Comparison of ENCODE assay signal across 2 worm cellular contexts in genomic region chrV:18729324-18729924, ce11.
A peak's percentile ranks its signal among the peaks of the same experiment; 100 is the strongest.
TF ChIP-seq lines count a peak whose summit lies in the region.

TSS of gene asp-19 (minus strand) at chrV:18729374.

TF ChIP-seq in whole organism, L4 larva, 104 proteins besides CTCF, POLR2A, EP300 and RAD21:
- TF ChIP-seq F10B5.3 (tag; optimal IDR thresholded peaks at IDR 0.05; lab: Kevin White, UChicago) (no peak), unc-130 (GFP tag; optimal IDR thresholded peaks at IDR 0.05; lab: Kevin White, UChicago) (no peak), set-16 (GFP tag; IDR thresholded peaks at IDR 0.05; lab: Robert Waterston, UW) (peak; percentile 62)
TF ChIP-seq in whole organism, L4 larva: peak in this region for 1.

TF ChIP-seq in whole organism, young adult, 124 proteins besides CTCF, POLR2A, EP300 and RAD21:
- TF ChIP-seq akir-1 (GFP tag; optimal IDR thresholded peaks at IDR 0.05; lab: Kevin White, UChicago) (no peak), zfh-2 (GFP tag; conservative IDR thresholded peaks at IDR 0.05; lab: Robert Waterston, UW) (peak; percentile 65), mxl-1 (tag; optimal IDR thresholded peaks at IDR 0.05; lab: Kevin White, UChicago) (no peak), lin-40 (tag; optimal IDR thresholded peaks at IDR 0.05; lab: Kevin White, UChicago) (no peak), atf-7 (tag; optimal IDR thresholded peaks at IDR 0.05; lab: Kevin White, UChicago) (no peak), hmg-1.2 (GFP tag; IDR thresholded peaks at IDR 0.05; lab: Robert Waterston, UW) (no peak), C06A6.2 (GFP tag; conservative IDR thresholded peaks at IDR 0.05; lab: Robert Waterston, UW) (no peak), cebp-1 (GFP tag; IDR thresholded peaks at IDR 0.05; lab: Robert Waterston, UW) (no peak), cebp-1 (tag; optimal IDR thresholded peaks at IDR 0.05; lab: Kevin White, UChicago) (no peak), cebp-2 (GFP tag; IDR thresholded peaks at IDR 0.05; lab: Robert Waterston, UW) (no peak), xnd-1 (tag; optimal IDR thresholded peaks at IDR 0.05; lab: Kevin White, UChicago) (no peak), snpc-4 (GFP tag; optimal IDR thresholded peaks at IDR 0.05; lab: Kevin White, UChicago) (no peak), snpc-4 (tag; optimal IDR thresholded peaks at IDR 0.05; lab: Kevin White, UChicago) (peak in 1 of 4 experiments; percentile 51), attf-5 (GFP tag; optimal IDR thresholded peaks at IDR 0.05; lab: Kevin White, UChicago) (no peak), mel-28 (tag; optimal IDR thresholded peaks at IDR 0.05; lab: Kevin White, UChicago; ENCODE audit: borderline replicate concordance) (no peak), ceh-58 (GFP tag; IDR thresholded peaks at IDR 0.05; lab: Robert Waterston, UW) (no peak)
